Fruit fly (Drosophila melanogaster): ENCODE results near the gene Caf1-180.

Gene Caf1-180

dm6 chrX:8574672-8575350 is 31.3 kb downstream of the Caf1-180 start (continued):
- TF ChIP-seq CG15073 (GFP tag; optimal IDR thresholded peaks at IDR 0.05) = no peak
- peak; percentile 34; the same call in 1 of the 2 replicates for TF ChIP-seq HLH3B (GFP tag; IDR thresholded peaks at IDR 0.05)
- peak; percentile 75 for TF ChIP-seq CG10321 (GFP tag; IDR thresholded peaks at IDR 0.05)
- peak; percentile 9 for TF ChIP-seq CG16863 (GFP tag; optimal IDR thresholded peaks at IDR 0.05)
- TF ChIP-seq CG18599 (GFP tag; optimal IDR thresholded peaks at IDR 0.05) = peak; percentile 57
- peak; percentile 33 for TF ChIP-seq Fer3 (tag; optimal IDR thresholded peaks at IDR 0.05)
- peak; percentile 37; the same call in 1 of the 2 replicates for TF ChIP-seq al (GFP tag; IDR thresholded peaks at IDR 0.05)
- peak; percentile 9 to 40 for TF ChIP-seq Hr51 (GFP tag; optimal IDR thresholded peaks at IDR 0.05)
- TF ChIP-seq GATAe (GFP tag; conservative IDR thresholded peaks at IDR 0.05) = peak; percentile 95
- peak in 1 of 2 experiments; percentile 45 for TF ChIP-seq crp (GFP tag; optimal IDR thresholded peaks at IDR 0.05)
- peak; percentile 41 for TF ChIP-seq NfI (GFP tag; optimal IDR thresholded peaks at IDR 0.05)
- TF ChIP-seq Optix (GFP tag; IDR thresholded peaks at IDR 0.05) = no peak
- TF ChIP-seq ci (GFP tag; IDR thresholded peaks at IDR 0.05) = peak; percentile 68; the same call in 2 of the 3 replicates
- TF ChIP-seq NC2α (GFP tag; optimal IDR thresholded peaks at IDR 0.05) = no peak
- peak; percentile 50 for TF ChIP-seq CG15269 (tag; optimal IDR thresholded peaks at IDR 0.05)
- TF ChIP-seq nom (GFP tag; optimal IDR thresholded peaks at IDR 0.05) = no peak
- peak; percentile 39; the same call in 1 of the 2 replicates for TF ChIP-seq Atf6 (GFP tag; IDR thresholded peaks at IDR 0.05)
- TF ChIP-seq row (GFP tag; IDR thresholded peaks at IDR 0.05) = peak; percentile 53
- peak; percentile 26 for TF ChIP-seq Dek (tag; optimal IDR thresholded peaks at IDR 0.05)
- TF ChIP-seq CG2678 (tag; optimal IDR thresholded peaks at IDR 0.05) = peak; percentile 51
- TF ChIP-seq Ada2b (GFP tag; IDR thresholded peaks at IDR 0.05) = peak; percentile 28; the same call in 1 of the 2 replicates
- peak; percentile 36 for TF ChIP-seq CG15479 (GFP tag; optimal IDR thresholded peaks at IDR 0.05)
- peak; percentile 28 for TF ChIP-seq Hsf (GFP tag; optimal IDR thresholded peaks at IDR 0.05)
- TF ChIP-seq gcm (GFP tag; optimal IDR thresholded peaks at IDR 0.05) = peak; percentile 41
- TF ChIP-seq CG3281 (GFP tag; optimal IDR thresholded peaks at IDR 0.05) = peak; percentile 27
- TF ChIP-seq lov (optimal IDR thresholded peaks at IDR 0.05) = no peak
- TF ChIP-seq lov (GFP tag; IDR thresholded peaks at IDR 0.05) = no peak
- no peak for TF ChIP-seq esg (GFP tag; conservative IDR thresholded peaks at IDR 0.05)
- TF ChIP-seq CG12104 (GFP tag; optimal IDR thresholded peaks at IDR 0.05) = no peak
- TF ChIP-seq luna (GFP tag; optimal IDR thresholded peaks at IDR 0.05) = no peak
- peak; percentile 29 for TF ChIP-seq CG2116 (GFP tag; optimal IDR thresholded peaks at IDR 0.05)
- peak; percentile 44 for TF ChIP-seq org-1 (GFP tag; optimal IDR thresholded peaks at IDR 0.05)
- TF ChIP-seq dmrt99B (tag; optimal IDR thresholded peaks at IDR 0.05) = peak; percentile 47
- TF ChIP-seq kay (GFP tag; optimal IDR thresholded peaks at IDR 0.05) = peak; percentile 45
- TF ChIP-seq dati (GFP tag; IDR thresholded peaks at IDR 0.05) = 0 out of 2 replicates have a peak, but pooled peaks have one; percentile 3
- peak; percentile 57; the same call in 1 of the 3 replicates for TF ChIP-seq dysf (GFP tag; IDR thresholded peaks at IDR 0.05)
- no peak for TF ChIP-seq CG17612 (GFP tag; IDR thresholded peaks at IDR 0.05)
- TF ChIP-seq CG2875 (GFP tag; optimal IDR thresholded peaks at IDR 0.05) = no peak
- peak; percentile 39 for TF ChIP-seq ems (GFP tag; optimal IDR thresholded peaks at IDR 0.05)
- TF ChIP-seq CG14441 (GFP tag; IDR thresholded peaks at IDR 0.05) = peak; percentile 46; the same call in 1 of the 2 replicates
- TF ChIP-seq Meics (GFP tag; optimal IDR thresholded peaks at IDR 0.05) = peak; percentile 43
- TF ChIP-seq chif (GFP tag; optimal IDR thresholded peaks at IDR 0.05) = peak in 1 of 2 experiments; percentile 3
- TF ChIP-seq mam (GFP tag; optimal IDR thresholded peaks at IDR 0.05) = peak; percentile 26
- TF ChIP-seq Vsx1 (GFP tag; optimal IDR thresholded peaks at IDR 0.05) = no peak
- peak; percentile 20 for TF ChIP-seq ATbp (GFP tag; optimal IDR thresholded peaks at IDR 0.05)
- TF ChIP-seq grau (tag; optimal IDR thresholded peaks at IDR 0.05) = peak; percentile 52
- peak; percentile 47; the same call in 1 of the 2 replicates for TF ChIP-seq CG14014 (GFP tag; IDR thresholded peaks at IDR 0.05)
- TF ChIP-seq HmgZ (tag; optimal IDR thresholded peaks at IDR 0.05) = no peak
- peak; percentile 49; the same call in 1 of the 2 replicates for TF ChIP-seq Ptx1 (GFP tag; IDR thresholded peaks at IDR 0.05)
